Fruit fly (Drosophila melanogaster) whole organism, prepupa: ENCODE data around the gene mthl5.

Experiments used
- Blimp-1 ChIP-seq: fragments of 200-800 bp; sonication (Bioruptor generic); optimal IDR thresholded peaks from 3 replicates; lab custom pipeline; 2017; ENCODE audit warnings: missing biosample characterization, missing genetic modification characterization, mild to moderate bottlenecking, moderate library complexity, missing genetic modification reagents
- CG10631 ChIP-seq: fragments of 200-800 bp; sonication (Bioruptor generic); optimal IDR thresholded peaks from 2 replicates; lab custom pipeline; 2016; ENCODE audit warnings: missing biosample characterization, missing genetic modification characterization
- CG10669 ChIP-seq: fragments of 200-800 bp; sonication (Bioruptor generic); optimal IDR thresholded peaks from 3 replicates; lab custom pipeline; 2018; ENCODE audit warnings: missing biosample characterization, mild to moderate bottlenecking, missing genetic modification characterization, moderate library complexity
- CG11762 ChIP-seq: fragments of 200-800 bp; sonication (Bioruptor generic); optimal IDR thresholded peaks from 3 replicates; lab custom pipeline; 2016; ENCODE audit warnings: missing biosample characterization, missing genetic modification characterization; ENCODE audit not compliant: insufficient read depth
- CG11902 ChIP-seq: fragments of 200-800 bp; sonication (Bioruptor generic); optimal IDR thresholded peaks from 3 replicates; lab custom pipeline; 2016; ENCODE audit warnings: missing biosample characterization, missing genetic modification characterization
- CG15336 ChIP-seq: fragments of 200-800 bp; sonication (Bioruptor generic); IDR thresholded peaks from 2 replicates; pipeline ENCODE4 v1.3.6; 2022; ENCODE audit warnings: missing biosample characterization, missing genetic modification characterization
- CG1621 ChIP-seq: fragments of 200-800 bp; sonication (Bioruptor generic); optimal IDR thresholded peaks from 3 replicates; lab custom pipeline; 2018; ENCODE audit warnings: missing biosample characterization, mild to moderate bottlenecking, missing genetic modification characterization
- CG3032 ChIP-seq: fragments of 200-800 bp; optimal IDR thresholded peaks from 2 replicates; lab custom pipeline; 2019; ENCODE audit warnings: missing biosample characterization, mild to moderate bottlenecking, missing genetic modification characterization, moderate library complexity
- CG31627 ChIP-seq: fragments of 200-800 bp; sonication (Bioruptor generic); optimal IDR thresholded peaks from 3 replicates; lab custom pipeline; 2016; ENCODE audit warnings: missing biosample characterization, missing genetic modification characterization
- CG34406 ChIP-seq: fragments of 200-800 bp; sonication (Bioruptor generic); optimal IDR thresholded peaks from 3 replicates; lab custom pipeline; 2016; ENCODE audit warnings: missing biosample characterization, missing genetic modification characterization
- CG3919 ChIP-seq: fragments of 200-800 bp; sonication (Bioruptor generic); optimal IDR thresholded peaks from 3 replicates; lab custom pipeline; 2016; ENCODE audit warnings: missing biosample characterization, missing genetic modification characterization
- CG4318 ChIP-seq: fragments of 200-800 bp; sonication (Bioruptor generic); optimal IDR thresholded peaks from 3 replicates; lab custom pipeline; 2017; ENCODE audit warnings: missing biosample characterization, mild to moderate bottlenecking, missing genetic modification characterization
- CG6163 ChIP-seq: fragments of 200-800 bp; sonication (Bioruptor generic); IDR thresholded peaks from 3 replicates; pipeline ENCODE4 v1.3.6; 2022; ENCODE audit warnings: missing biosample characterization, missing genetic modification characterization
- CG6792 ChIP-seq: fragments of 200-800 bp; sonication (Bioruptor generic); optimal IDR thresholded peaks from 3 replicates; lab custom pipeline; 2016; ENCODE audit warnings: missing biosample characterization, missing genetic modification characterization
- CG6854 ChIP-seq: fragments of 200-800 bp; sonication (Bioruptor generic); optimal IDR thresholded peaks from 2 replicates; lab custom pipeline; 2017; ENCODE audit warnings: missing biosample characterization, mild to moderate bottlenecking, missing genetic modification characterization
- CG7368 ChIP-seq: fragments of 200-800 bp; sonication (Bioruptor generic); optimal IDR thresholded peaks from 3 replicates; lab custom pipeline; 2016; ENCODE audit warnings: missing biosample characterization, missing genetic modification characterization
- CG8119 ChIP-seq: fragments of 200-800 bp; sonication (Bioruptor generic); IDR thresholded peaks from 3 replicates; pipeline ENCODE4 v1.3.6; 2022; ENCODE audit warnings: missing biosample characterization, missing genetic modification characterization
- CG8319 ChIP-seq: fragments of 200-800 bp; sonication (Bioruptor generic); optimal IDR thresholded peaks from 3 replicates; lab custom pipeline; 2016; ENCODE audit warnings: missing biosample characterization, missing genetic modification characterization
- CG9139 ChIP-seq: fragments of 200-800 bp; sonication (Bioruptor generic); optimal IDR thresholded peaks from 3 replicates; lab custom pipeline; 2017; ENCODE audit warnings: missing biosample characterization, mild to moderate bottlenecking, missing genetic modification characterization
- Eip75B ChIP-seq: fragments of 200-800 bp; sonication (Bioruptor generic); optimal IDR thresholded peaks from 3 replicates; lab custom pipeline; 2016; ENCODE audit warnings: missing biosample characterization, missing genetic modification characterization
- Eip78C ChIP-seq: fragments of 200-800 bp; sonication (Bioruptor generic); peaks from one replicate; lab custom pipeline; 2016; ENCODE audit warnings: missing biosample characterization, missing genetic modification characterization
- Eip93F ChIP-seq: fragments of 200-800 bp; sonication (Bioruptor generic); optimal IDR thresholded peaks from 2 replicates; lab custom pipeline; 2016; ENCODE audit warnings: missing biosample characterization, mild to moderate bottlenecking, missing genetic modification characterization
- Ets21C ChIP-seq: fragments of 200-800 bp; sonication (Bioruptor generic); optimal IDR thresholded peaks from 3 replicates; lab custom pipeline; 2016; ENCODE audit warnings: missing biosample characterization, missing genetic modification characterization
- Ets96B ChIP-seq: fragments of 200-800 bp; optimal IDR thresholded peaks from 2 replicates; lab custom pipeline; 2019; ENCODE audit warnings: missing biosample characterization, mild to moderate bottlenecking, missing genetic modification characterization, moderate library complexity
- Gug ChIP-seq: fragments of 200-800 bp; sonication (Bioruptor generic); IDR thresholded peaks from 2 replicates; pipeline ENCODE4 v1.3.6; 2022; ENCODE audit warnings: missing biosample characterization, missing genetic modification characterization
- Hr38 ChIP-seq: sonication (Bioruptor generic); optimal IDR thresholded peaks from 2 replicates; lab custom pipeline; 2016; ENCODE audit warnings: missing biosample characterization, missing genetic modification characterization
- Lpt ChIP-seq: fragments of 200-800 bp; sonication (Bioruptor generic); optimal IDR thresholded peaks from 3 replicates; lab custom pipeline; 2016; ENCODE audit warnings: missing biosample characterization, missing genetic modification characterization
- OdsH ChIP-seq: fragments of 200-800 bp; sonication (Bioruptor generic); optimal IDR thresholded peaks from 3 replicates; lab custom pipeline; 2016; ENCODE audit warnings: missing biosample characterization, missing genetic modification characterization
- Smox ChIP-seq: fragments of 200-800 bp; sonication (Bioruptor generic); optimal IDR thresholded peaks from 3 replicates; lab custom pipeline; 2016; ENCODE audit warnings: missing biosample characterization, missing genetic modification characterization
- Sox102F ChIP-seq: fragments of 200-800 bp; sonication (Bioruptor generic); optimal IDR thresholded peaks from 2 replicates; lab custom pipeline; 2016; ENCODE audit warnings: missing biosample characterization, mild to moderate bottlenecking, missing genetic modification characterization
- Sox14 ChIP-seq: fragments of 200-800 bp; sonication (Bioruptor generic); optimal IDR thresholded peaks from 3 replicates; lab custom pipeline; 2016; ENCODE audit warnings: missing biosample characterization, missing genetic modification characterization
- achi ChIP-seq: fragments of 200-800 bp; sonication (Bioruptor generic); optimal IDR thresholded peaks from 3 replicates; lab custom pipeline; 2016; ENCODE audit warnings: missing biosample characterization, missing genetic modification characterization
- acj6 ChIP-seq: fragments of 200-800 bp; sonication (Bioruptor generic); optimal IDR thresholded peaks from 3 replicates; lab custom pipeline; 2016; ENCODE audit warnings: missing biosample characterization, missing genetic modification characterization
- cyc ChIP-seq: fragments of 200-800 bp; sonication (Bioruptor generic); optimal IDR thresholded peaks from 3 replicates; lab custom pipeline; 2016; ENCODE audit warnings: missing biosample characterization, missing genetic modification characterization
- dac ChIP-seq: fragments of 200-800 bp; sonication (Bioruptor generic); optimal IDR thresholded peaks from 2 replicates; lab custom pipeline; 2017; ENCODE audit warnings: missing biosample characterization, mild to moderate bottlenecking, missing genetic modification characterization
- dsx ChIP-seq: fragments of 200-800 bp; optimal IDR thresholded peaks from 3 replicates; lab custom pipeline; 2019; ENCODE audit warnings: missing biosample characterization, mild to moderate bottlenecking, missing genetic modification characterization, moderate library complexity; ENCODE audit not compliant: poor library complexity, severe bottlenecking
- esn ChIP-seq: fragments of 200-800 bp; sonication (Bioruptor generic); optimal IDR thresholded peaks from 2 replicates; lab custom pipeline; 2016; ENCODE audit warnings: missing biosample characterization, mild to moderate bottlenecking, missing genetic modification characterization, moderate library complexity
- fd85E ChIP-seq: fragments of 200-800 bp; sonication (Bioruptor generic); optimal IDR thresholded peaks from 3 replicates; lab custom pipeline; 2016; ENCODE audit warnings: missing biosample characterization, missing genetic modification characterization
- lz ChIP-seq: fragments of 200-800 bp; sonication (Bioruptor generic); optimal IDR thresholded peaks from 3 replicates; lab custom pipeline; 2016; ENCODE audit warnings: missing biosample characterization, missing genetic modification characterization
- net ChIP-seq: fragments of 200-800 bp; sonication (Bioruptor generic); optimal IDR thresholded peaks from 3 replicates; lab custom pipeline; 2016; ENCODE audit warnings: missing biosample characterization, missing genetic modification characterization
- pdm3 ChIP-seq: fragments of 200-800 bp; sonication (Bioruptor generic); optimal IDR thresholded peaks from 3 replicates; lab custom pipeline; 2016; ENCODE audit warnings: missing biosample characterization, missing genetic modification characterization
- spab ChIP-seq: fragments of 200-800 bp; sonication (Bioruptor generic); optimal IDR thresholded peaks from 2 replicates; lab custom pipeline; 2017; ENCODE audit warnings: missing biosample characterization, mild to moderate bottlenecking, missing genetic modification characterization, missing genetic modification reagents
- ss ChIP-seq, 2 experiments: fragments of 200-800 bp; sonication (Bioruptor generic); optimal IDR thresholded peaks; 2 replicates in 1 of 2; 3 replicates in 1 of 2; lab custom pipeline; 2017 to 2018; ENCODE audit warnings: mild to moderate bottlenecking in 2 of 2, missing biosample characterization in 2 of 2, missing genetic modification characterization in 2 of 2, moderate library complexity in 1 of 2
- svp ChIP-seq: fragments of 200-800 bp; sonication (Bioruptor generic); peaks from one replicate; lab custom pipeline; 2016; ENCODE audit warnings: missing biosample characterization, missing genetic modification characterization
- topi ChIP-seq: fragments of 200-800 bp; sonication (Bioruptor generic); optimal IDR thresholded peaks from 3 replicates; lab custom pipeline; 2016; ENCODE audit warnings: missing biosample characterization, missing genetic modification characterization
- vri ChIP-seq: fragments of 200-800 bp; sonication (Bioruptor generic); optimal IDR thresholded peaks from 3 replicates; lab custom pipeline; 2016; ENCODE audit warnings: missing biosample characterization, mild to moderate bottlenecking, missing genetic modification characterization

mthl5 gene

dm6 chr3R:11849378-11850249, 37.4 kb downstream of the mthl5 start (continued):
- TF ChIP-seq CG15336 (GFP tag; lab: Robert Waterston, UW) (peak; percentile 89), Ets96B (peak; percentile 87), acj6 (GFP tag; lab: Kevin White, UChicago) (peak; percentile 87), CG11902 (peak; percentile 68), CG11762 (peak; percentile 71), cyc (GFP tag; lab: Kevin White, UChicago) (peak; percentile 81), Smox (GFP tag; lab: Kevin White, UChicago) (peak; percentile 70), CG3032 (tag; lab: Kevin White, UChicago) (peak; percentile 81), CG10631 (GFP tag; lab: Kevin White, UChicago) (peak; percentile 88), spab (GFP tag; lab: Kevin White, UChicago) (peak; percentile 73), Sox14 (GFP tag; lab: Kevin White, UChicago) (peak; percentile 89), CG34406 (peak; percentile 69), dac (GFP tag; lab: Kevin White, UChicago) (peak; percentile 79), CG9139 (GFP tag; lab: Kevin White, UChicago) (peak; percentile 67), CG3919 (peak; percentile 92), Lpt (peak; percentile 89), CG8319 (GFP tag; lab: Kevin White, UChicago) (peak; percentile 65), CG6854 (GFP tag; lab: Kevin White, UChicago) (peak; percentile 15), Eip93F (GFP tag; lab: Kevin White, UChicago) (no peak)

DNA sequence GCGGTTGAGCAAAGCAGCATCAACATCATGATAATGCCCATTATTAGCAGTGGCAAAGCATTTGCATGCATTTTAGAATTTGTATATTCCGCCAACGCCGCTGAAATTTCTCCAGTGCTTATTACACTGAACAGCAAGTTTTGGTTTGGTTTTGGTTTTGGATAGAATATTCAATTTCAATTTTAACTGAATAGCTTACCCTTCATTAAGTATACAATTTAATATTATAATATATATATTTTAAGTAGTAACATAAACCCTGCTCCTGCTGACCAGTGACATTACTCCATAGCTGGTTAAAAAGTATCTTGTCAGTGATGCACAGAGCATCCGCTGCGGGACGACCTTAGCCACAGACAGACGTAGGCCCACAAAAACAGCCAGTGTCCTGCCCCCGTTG, 39.6 kb downstream of the mthl5 start:
- TF ChIP-seq dsx (GFP tag; lab: Kevin White, UChicago), result peak; percentile 18
- no peak for TF ChIP-seq fd85E (GFP tag; lab: Kevin White, UChicago)
- peak; percentile 1 for TF ChIP-seq spab (GFP tag; lab: Kevin White, UChicago)
- no peak for TF ChIP-seq pdm3
- no peak for TF ChIP-seq Ets21C (GFP tag; lab: Kevin White, UChicago)
- TF ChIP-seq CG8319 (GFP tag; lab: Kevin White, UChicago), result no peak
- peak; percentile 68 for TF ChIP-seq CG8119 (GFP tag; lab: Robert Waterston, UW)
- TF ChIP-seq topi (GFP tag; lab: Kevin White, UChicago), result no peak
- TF ChIP-seq CG11762, result no peak
- TF ChIP-seq dac (GFP tag; lab: Kevin White, UChicago), result peak; percentile 9
- no peak for TF ChIP-seq CG31627
- peak; percentile 4 for TF ChIP-seq Ets96B
- TF ChIP-seq Eip75B (GFP tag; lab: Kevin White, UChicago), result no peak
- TF ChIP-seq ss (GFP tag; optimal IDR thresholded peaks at IDR 0.05; lab: Kevin White, UChicago), result no peak
- no peak for TF ChIP-seq lz (GFP tag; lab: Kevin White, UChicago)
- TF ChIP-seq achi (GFP tag; lab: Kevin White, UChicago), result peak; percentile 31
- TF ChIP-seq CG1621 (tag; lab: Kevin White, UChicago), result no peak
- no peak for TF ChIP-seq Smox (GFP tag; lab: Kevin White, UChicago)
- TF ChIP-seq CG15336 (GFP tag; lab: Robert Waterston, UW), result peak; percentile 68
- peak; percentile 49; the same call in 1 of the 3 replicates for TF ChIP-seq CG6163 (GFP tag; lab: Robert Waterston, UW)
- no peak for TF ChIP-seq Sox102F
- peak; percentile 6 for TF ChIP-seq CG10631 (GFP tag; lab: Kevin White, UChicago)
- no peak for TF ChIP-seq CG11902
- TF ChIP-seq Eip93F (GFP tag; lab: Kevin White, UChicago), result no peak
- TF ChIP-seq net (GFP tag; lab: Kevin White, UChicago), result no peak
- no peak for TF ChIP-seq CG6792
- TF ChIP-seq vri (GFP tag; lab: Kevin White, UChicago), result no peak
- peak; percentile 56 for TF ChIP-seq svp (GFP tag; lab: Kevin White, UChicago)
- peak; percentile 4 for TF ChIP-seq CG4318
- no peak for TF ChIP-seq acj6 (GFP tag; lab: Kevin White, UChicago)
- TF ChIP-seq Sox14 (GFP tag; lab: Kevin White, UChicago), result no peak
- TF ChIP-seq CG6854 (GFP tag; lab: Kevin White, UChicago), result no peak
- TF ChIP-seq CG10669 (GFP tag; lab: Kevin White, UChicago), result peak; percentile 30
- TF ChIP-seq Hr38, result no peak
- no peak for TF ChIP-seq CG9139 (GFP tag; lab: Kevin White, UChicago)
- peak; percentile 4 for TF ChIP-seq OdsH (GFP tag; lab: Kevin White, UChicago)
- no peak for TF ChIP-seq esn (GFP tag; lab: Kevin White, UChicago)
- peak; percentile 10 for TF ChIP-seq CG3032 (tag; lab: Kevin White, UChicago)
- TF ChIP-seq Gug (GFP tag; lab: Robert Waterston, UW), result no peak; the same call in 1 of the 2 replicates
- no peak for TF ChIP-seq CG7368
- TF ChIP-seq Eip78C, result peak; percentile 63
- TF ChIP-seq Blimp-1 (GFP tag; lab: Kevin White, UChicago), result no peak
